Fruit fly (Drosophila melanogaster) whole organism, embryonic: Measurements from ENCODE around the gene iav.
A peak's percentile ranks its signal among the peaks of the same experiment; 100 is the strongest.

Experiments
- Aef1 ChIP-seq: fragments of 200-800 bp; sonication (Bioruptor generic); IDR thresholded peaks from 3 replicates; pipeline ENCODE4 v1.3.6; 2022; ENCODE audit warnings: missing biosample characterization, missing genetic modification characterization
- Antp ChIP-seq: fragments of 200-800 bp; sonication (Bioruptor generic); optimal IDR thresholded peaks from 3 replicates; lab custom pipeline; 2016; ENCODE audit warnings: missing biosample characterization, missing genetic modification characterization
- Atf6 ChIP-seq: fragments of 200-800 bp; sonication (Bioruptor generic); IDR thresholded peaks from 2 replicates; pipeline ENCODE4 v1.3.6; 2022; ENCODE audit warnings: missing biosample characterization, missing genetic modification characterization
- Bgb ChIP-seq: fragments of 200-800 bp; sonication (Bioruptor generic); IDR thresholded peaks from 2 replicates; pipeline ENCODE4 v1.3.6; 2022; ENCODE audit warnings: missing biosample characterization, missing genetic modification characterization; ENCODE audit not compliant: partially characterized antibody
- CG10209 ChIP-seq: fragments of 200-800 bp; sonication (Bioruptor generic); optimal IDR thresholded peaks from 3 replicates; lab custom pipeline; 2017; ENCODE audit warnings: missing biosample characterization, mild to moderate bottlenecking, missing genetic modification characterization, missing genetic modification reagents
- CG13287 ChIP-seq: fragments of 200-800 bp; sonication (Bioruptor generic); IDR thresholded peaks from 2 replicates; pipeline ENCODE4 v1.3.6; 2022; ENCODE audit warnings: missing biosample characterization, missing genetic modification characterization; ENCODE audit not compliant: partially characterized antibody
- CG13624 ChIP-seq: fragments of 200-800 bp; sonication (Bioruptor generic); optimal IDR thresholded peaks from 2 replicates; lab custom pipeline; 2016; ENCODE audit warnings: missing biosample characterization, missing genetic modification characterization
- CG14965 ChIP-seq: fragments of 200-800 bp; sonication (Bioruptor generic); optimal IDR thresholded peaks from 2 replicates; lab custom pipeline; 2016; ENCODE audit warnings: missing biosample characterization, missing genetic modification characterization, borderline replicate concordance
- CG15514 ChIP-seq: fragments of 200-800 bp; sonication (Bioruptor generic); optimal IDR thresholded peaks from 3 replicates; lab custom pipeline; 2017; ENCODE audit warnings: missing biosample characterization, missing genetic modification characterization, mild to moderate bottlenecking, moderate library complexity, missing genetic modification reagents
- CG16863 ChIP-seq: fragments of 200-800 bp; sonication (Bioruptor generic); optimal IDR thresholded peaks from 3 replicates; lab custom pipeline; 2016; ENCODE audit warnings: missing biosample characterization, missing genetic modification characterization
- CG17361 ChIP-seq: fragments of 200-800 bp; sonication (Bioruptor generic); IDR thresholded peaks from 3 replicates; pipeline ENCODE4 v1.3.6; 2022; ENCODE audit warnings: missing biosample characterization, missing genetic modification characterization
- CG18011 ChIP-seq: fragments of 200-800 bp; sonication (Bioruptor generic); optimal IDR thresholded peaks from 2 replicates; lab custom pipeline; 2017; ENCODE audit warnings: missing biosample characterization, missing genetic modification characterization, mild to moderate bottlenecking, moderate library complexity, missing genotype
- CG1832 ChIP-seq: fragments of 200-800 bp; sonication (Bioruptor generic); optimal IDR thresholded peaks from 2 replicates; lab custom pipeline; 2017; ENCODE audit warnings: missing biosample characterization, mild to moderate bottlenecking, missing genetic modification characterization, inconsistent platforms
- CG33557 ChIP-seq: fragments of 200-800 bp; sonication (Bioruptor generic); optimal IDR thresholded peaks from 2 replicates; lab custom pipeline; 2019; ENCODE audit warnings: missing biosample characterization, mild to moderate bottlenecking, missing genetic modification characterization, moderate library complexity
- CG4404 ChIP-seq: fragments of 200-800 bp; sonication (Bioruptor generic); IDR thresholded peaks from 2 replicates; pipeline ENCODE4 v1.3.6; 2022; ENCODE audit warnings: missing biosample characterization, missing genetic modification characterization
- CG6254 ChIP-seq: fragments of 200-800 bp; sonication (Bioruptor generic); optimal IDR thresholded peaks from 3 replicates; lab custom pipeline; 2017; ENCODE audit warnings: mild to moderate bottlenecking, missing biosample characterization, missing genetic modification reagents, missing genetic modification characterization
- CG6791 ChIP-seq: fragments of 200-800 bp; sonication (Bioruptor generic); IDR thresholded peaks from 3 replicates; pipeline ENCODE4 v1.3.6; 2022; ENCODE audit warnings: missing biosample characterization, missing genetic modification characterization; ENCODE audit not compliant: partially characterized antibody
- CG6854 ChIP-seq: fragments of 200-800 bp; sonication (Bioruptor generic); optimal IDR thresholded peaks from 3 replicates; lab custom pipeline; 2017; ENCODE audit warnings: missing biosample characterization, mild to moderate bottlenecking, missing genetic modification characterization
- CG7745 ChIP-seq: fragments of 200-800 bp; sonication (Bioruptor generic); optimal IDR thresholded peaks from 2 replicates; lab custom pipeline; 2018; ENCODE audit warnings: missing biosample characterization, mild to moderate bottlenecking, missing genetic modification characterization, moderate library complexity
- CG7987 ChIP-seq: fragments of 200-800 bp; sonication (Bioruptor generic); optimal IDR thresholded peaks from 2 replicates; lab custom pipeline; 2018; ENCODE audit warnings: missing biosample characterization, mild to moderate bottlenecking, missing genetic modification characterization, moderate library complexity
- CG9797 ChIP-seq: fragments of 200-800 bp; sonication (Bioruptor generic); optimal IDR thresholded peaks from 3 replicates; lab custom pipeline; 2018; ENCODE audit warnings: missing biosample characterization, mild to moderate bottlenecking, missing genetic modification characterization
- CG9817 ChIP-seq: fragments of 200-800 bp; sonication (Bioruptor generic); optimal IDR thresholded peaks from 2 replicates; lab custom pipeline; 2018; ENCODE audit warnings: missing biosample characterization, mild to moderate bottlenecking, missing genetic modification characterization, moderate library complexity
- CG9876 ChIP-seq: fragments of 200-800 bp; sonication (Bioruptor generic); optimal IDR thresholded peaks from 2 replicates; lab custom pipeline; 2016; ENCODE audit warnings: missing biosample characterization, missing genetic modification characterization
- D19A ChIP-seq: fragments of 200-800 bp; optimal IDR thresholded peaks from 3 replicates; lab custom pipeline; 2019; ENCODE audit warnings: missing biosample characterization, mild to moderate bottlenecking, missing genetic modification characterization, moderate library complexity
- D19B ChIP-seq: fragments of 200-800 bp; sonication (Bioruptor generic); optimal IDR thresholded peaks from 2 replicates; lab custom pipeline; 2017; ENCODE audit warnings: missing biosample characterization, mild to moderate bottlenecking, missing genetic modification characterization
- Deaf1 ChIP-seq: fragments of 200-800 bp; optimal IDR thresholded peaks from 3 replicates; lab custom pipeline; 2019; ENCODE audit warnings: missing biosample characterization, mild to moderate bottlenecking, missing genetic modification characterization, moderate library complexity
- Fer2 ChIP-seq: fragments of 200-800 bp; sonication (Bioruptor generic); optimal IDR thresholded peaks from 2 replicates; lab custom pipeline; 2018; ENCODE audit warnings: missing biosample characterization, mild to moderate bottlenecking, missing genetic modification characterization, moderate library complexity
- Gug ChIP-seq: fragments of 200-800 bp; sonication (Bioruptor generic); IDR thresholded peaks from 4 replicates; pipeline ENCODE4 v1.3.6; 2022; ENCODE audit warnings: missing biosample characterization, missing genetic modification characterization
- HLH54F ChIP-seq: fragments of 200-800 bp; sonication (Bioruptor generic); optimal IDR thresholded peaks from 3 replicates; lab custom pipeline; 2016; ENCODE audit warnings: missing biosample characterization, missing genetic modification characterization
- Hand ChIP-seq: fragments of 200-800 bp; sonication (Bioruptor generic); optimal IDR thresholded peaks from 2 replicates; lab custom pipeline; 2017; ENCODE audit warnings: mild to moderate bottlenecking, missing biosample characterization, missing genetic modification reagents, missing genetic modification characterization
- MBD-R2 ChIP-seq: fragments of 200-800 bp; sonication (Bioruptor generic); IDR thresholded peaks from 2 replicates; pipeline ENCODE4 v1.3.6; 2022; ENCODE audit warnings: missing biosample characterization, missing genetic modification characterization
- Med ChIP-seq: fragments of 200-800 bp; sonication (Bioruptor generic); peaks from one replicate; lab custom pipeline; 2016; ENCODE audit warnings: missing biosample characterization, missing genetic modification characterization, mild to moderate bottlenecking, inconsistent platforms, moderate library complexity
- Neu2 ChIP-seq: fragments of 200-800 bp; sonication (Bioruptor generic); optimal IDR thresholded peaks from 3 replicates; lab custom pipeline; 2016; ENCODE audit warnings: missing biosample characterization, missing genetic modification characterization, borderline replicate concordance
- Six4 ChIP-seq: fragments of 200-800 bp; sonication (Bioruptor generic); optimal IDR thresholded peaks from 2 replicates; lab custom pipeline; 2016; ENCODE audit warnings: missing biosample characterization, missing genetic modification characterization
- Xrp1 ChIP-seq: fragments of 200-800 bp; sonication (Bioruptor generic); IDR thresholded peaks from 2 replicates; pipeline ENCODE4 v1.3.6; 2022; ENCODE audit warnings: missing biosample characterization, missing genetic modification characterization
- YL-1 ChIP-seq: fragments of 200-800 bp; sonication (Bioruptor generic); optimal IDR thresholded peaks from 3 replicates; lab custom pipeline; 2017; ENCODE audit warnings: missing biosample characterization, mild to moderate bottlenecking, missing genetic modification characterization
- aop ChIP-seq: fragments of 200-800 bp; sonication (Bioruptor generic); IDR thresholded peaks from 2 replicates; pipeline ENCODE4 v1.3.6; 2022; ENCODE audit warnings: missing biosample characterization, missing genetic modification characterization
- crol ChIP-seq: fragments of 200-800 bp; sonication (Bioruptor generic); IDR thresholded peaks from 2 replicates; pipeline ENCODE4 v1.3.6; 2022; ENCODE audit warnings: missing biosample characterization, missing genetic modification characterization
- cwo ChIP-seq: fragments of 200-800 bp; sonication (Bioruptor generic); optimal IDR thresholded peaks from 3 replicates; lab custom pipeline; 2017; ENCODE audit warnings: missing biosample characterization, missing genetic modification characterization, mild to moderate bottlenecking, moderate library complexity, missing genetic modification reagents
- eve ChIP-seq, 2 experiments: fragments of >200 bp; optimal IDR thresholded peaks; 2 replicates each; lab custom pipeline; 2017; ENCODE audit warnings: missing biosample characterization in 2 of 2, missing genetic modification characterization in 2 of 2
- eyg ChIP-seq: fragments of 200-800 bp; sonication (Bioruptor generic); optimal IDR thresholded peaks from 3 replicates; lab custom pipeline; 2016; ENCODE audit warnings: missing biosample characterization, missing genetic modification characterization
- grn ChIP-seq: fragments of 200-800 bp; sonication (Bioruptor generic); optimal IDR thresholded peaks from 3 replicates; lab custom pipeline; 2017; ENCODE audit warnings: missing biosample characterization, missing genetic modification characterization
- inv ChIP-seq: fragments of 200-800 bp; sonication (Bioruptor generic); IDR thresholded peaks from 2 replicates; pipeline ENCODE4 v1.3.6; 2022; ENCODE audit warnings: missing biosample characterization, missing genetic modification characterization; ENCODE audit not compliant: partially characterized antibody
- kay ChIP-seq: fragments of 200-800 bp; sonication (Bioruptor generic); optimal IDR thresholded peaks from 2 replicates; lab custom pipeline; 2016; ENCODE audit warnings: missing biosample characterization, missing genetic modification characterization
- knrl ChIP-seq: fragments of 200-800 bp; sonication (Bioruptor generic); IDR thresholded peaks from 3 replicates; pipeline ENCODE4 v1.3.6; 2022; ENCODE audit warnings: missing biosample characterization, missing genetic modification characterization; ENCODE audit not compliant: partially characterized antibody
- otp ChIP-seq: fragments of 200-800 bp; sonication (Bioruptor generic); IDR thresholded peaks from 3 replicates; pipeline ENCODE4, ENCODE4 v1.3.6; 2022; ENCODE audit warnings: missing biosample characterization, missing genetic modification characterization
- pfk ChIP-seq: fragments of 200-800 bp; sonication (Bioruptor generic); optimal IDR thresholded peaks from 2 replicates; lab custom pipeline; 2018; ENCODE audit warnings: missing biosample characterization, mild to moderate bottlenecking, missing genetic modification characterization, moderate library complexity
- sr ChIP-seq: fragments of 200-800 bp; sonication (Bioruptor generic); IDR thresholded peaks from 3 replicates; pipeline ENCODE4 v1.3.6; 2022; ENCODE audit warnings: missing biosample characterization, missing genetic modification characterization
- vvl ChIP-seq: fragments of 200-800 bp; sonication (Bioruptor generic); IDR thresholded peaks from 2 replicates; pipeline ENCODE4 v1.3.6; 2022; ENCODE audit warnings: missing biosample characterization, missing genetic modification characterization

Gene iav

dm6 chrX:6862521-6863288 is 48.9 kb downstream of the iav start (continued):
- TF ChIP-seq Deaf1 (tag; lab: Kevin White, UChicago): peak; percentile 99
- TF ChIP-seq CG9876 (GFP tag; lab: Kevin White, UChicago): no peak
- TF ChIP-seq CG7987 (GFP tag; lab: Kevin White, UChicago): peak; percentile 24
- peak; percentile 41; the same call in 1 of the 2 replicates for TF ChIP-seq CG13287
- TF ChIP-seq YL-1: no peak
- TF ChIP-seq D19B (GFP tag; lab: Kevin White, UChicago): no peak
- no peak for TF ChIP-seq Antp
- no peak for TF ChIP-seq inv
- TF ChIP-seq CG18011 (GFP tag; lab: Kevin White, UChicago): no peak
- no peak for TF ChIP-seq aop (GFP tag; lab: Robert Waterston, UW)
- no peak for TF ChIP-seq Fer2
- no peak for TF ChIP-seq D19A (tag; lab: Kevin White, UChicago)
- TF ChIP-seq otp (GFP tag; lab: Robert Waterston, UW): no peak
- no peak for TF ChIP-seq MBD-R2
- TF ChIP-seq CG16863 (GFP tag; lab: Kevin White, UChicago): no peak
- TF ChIP-seq CG10209 (GFP tag; lab: Kevin White, UChicago): peak; percentile 78
- no peak for TF ChIP-seq Bgb (GFP tag; lab: Robert Waterston, UW)
- TF ChIP-seq Xrp1: no peak
- 0 out of 2 replicates have a peak, but pooled peaks have one; percentile 28 for TF ChIP-seq Atf6 (GFP tag; lab: Robert Waterston, UW)
- no peak; the same call in 2 of the 3 replicates for TF ChIP-seq CG6791
- TF ChIP-seq CG33557 (GFP tag; lab: Kevin White, UChicago): no peak
- TF ChIP-seq cwo (GFP tag; lab: Kevin White, UChicago): no peak
- TF ChIP-seq pfk (GFP tag; lab: Kevin White, UChicago): peak; percentile 70
- no peak for TF ChIP-seq kay (GFP tag; lab: Kevin White, UChicago)
- TF ChIP-seq CG4404 (GFP tag; lab: Robert Waterston, UW): no peak
- no peak for TF ChIP-seq CG9797 (GFP tag; lab: Kevin White, UChicago)
- TF ChIP-seq CG9817 (tag; lab: Kevin White, UChicago): no peak
- TF ChIP-seq HLH54F (GFP tag; lab: Kevin White, UChicago): no peak
- TF ChIP-seq CG6254 (GFP tag; lab: Kevin White, UChicago): no peak
- TF ChIP-seq eve (GFP tag; optimal IDR thresholded peaks at IDR 0.05; lab: Kevin White, UChicago): no peak
- TF ChIP-seq CG7745 (tag; lab: Kevin White, UChicago): no peak
- TF ChIP-seq sr (GFP tag; lab: Robert Waterston, UW): no peak
- TF ChIP-seq knrl (GFP tag; lab: Robert Waterston, UW): no peak
- TF ChIP-seq Hand (GFP tag; lab: Kevin White, UChicago): no peak
- peak; percentile 34 for TF ChIP-seq CG1832 (GFP tag; lab: Kevin White, UChicago)
- TF ChIP-seq Six4 (GFP tag; lab: Kevin White, UChicago): no peak
- TF ChIP-seq CG6854 (GFP tag; lab: Kevin White, UChicago): no peak
- no peak for TF ChIP-seq Med (GFP tag; lab: Kevin White, UChicago)
- no peak for TF ChIP-seq CG17361 (GFP tag; lab: Robert Waterston, UW)
- no peak for TF ChIP-seq CG14965 (GFP tag; lab: Kevin White, UChicago)
- TF ChIP-seq vvl (GFP tag; lab: Robert Waterston, UW): peak; percentile 45; the same call in 1 of the 2 replicates
- peak; percentile 1 for TF ChIP-seq grn (GFP tag; lab: Kevin White, UChicago)
- no peak for TF ChIP-seq Aef1 (GFP tag; lab: Robert Waterston, UW)
- peak; percentile 53 for TF ChIP-seq crol (GFP tag; lab: Robert Waterston, UW)
- TF ChIP-seq CG13624 (GFP tag; lab: Kevin White, UChicago): peak; percentile 3
- no peak for TF ChIP-seq Neu2 (GFP tag; lab: Kevin White, UChicago)
- TF ChIP-seq Gug (GFP tag; lab: Robert Waterston, UW): no peak
- TF ChIP-seq eyg (GFP tag; lab: Kevin White, UChicago): no peak
- no peak for TF ChIP-seq CG15514 (GFP tag; lab: Kevin White, UChicago)
